Worm (Caenorhabditis elegans) whole organism, mixed stage, embryonic: ENCODE measurements around the gene plg-1.

Source experiments
- lsy-2 ChIP-seq: fragments of 150-350 bp; optimal IDR thresholded peaks from 2 replicates; lab custom pipeline; 2014; ENCODE audit warnings: missing biosample characterization, missing genetic modification characterization
- mep-1 ChIP-seq: fragments of 150-350 bp; optimal IDR thresholded peaks from 2 replicates; lab custom pipeline; 2017; ENCODE audit warnings: missing biosample characterization, missing genetic modification reagents, missing genetic modification characterization, inconsistent platforms
- nhr-76 ChIP-seq: sonication (generic microtip); optimal IDR thresholded peaks from 2 replicates; lab custom pipeline; 2017; ENCODE audit warnings: missing biosample characterization, missing genetic modification characterization
- zip-8 ChIP-seq: fragments of 150-350 bp; optimal IDR thresholded peaks from 2 replicates; lab custom pipeline; 2014; ENCODE audit warnings: missing biosample characterization, missing genetic modification characterization
- ztf-11 ChIP-seq: fragments of 150-350 bp; optimal IDR thresholded peaks from 2 replicates; lab custom pipeline; 2014; ENCODE audit warnings: missing biosample characterization, missing genetic modification characterization

DNA sequence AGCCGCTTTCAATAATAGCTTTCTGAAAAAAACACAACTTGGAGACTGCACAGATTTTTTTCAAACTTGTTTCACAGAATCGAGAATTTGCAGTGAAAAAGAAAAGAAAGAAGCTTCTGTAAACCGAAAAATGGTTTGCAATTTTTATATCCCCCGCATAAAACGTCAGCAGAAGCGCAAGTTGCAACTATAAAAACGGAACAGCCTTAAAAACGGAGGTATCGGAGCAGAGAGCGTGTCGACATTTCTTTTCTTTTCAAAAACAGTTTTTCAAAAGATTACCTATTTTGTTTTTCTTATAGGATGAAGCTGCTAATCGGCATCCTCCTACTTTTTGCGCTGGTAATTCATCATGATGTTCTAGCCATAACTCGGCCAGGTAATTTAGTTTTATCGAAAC lies at the start of gene plg-1:
- TF ChIP-seq ztf-11 (tag; lab: Kevin White, UChicago) (no peak), lsy-2 (no peak), zip-8 (no peak), nhr-76 (tag; lab: Kevin White, UChicago) (no peak), mep-1 (tag; lab: Kevin White, UChicago) (no peak)
